Worm (Caenorhabditis elegans): ENCODE measurements around the gene mak-1.

The mak-1 gene

DNA sequence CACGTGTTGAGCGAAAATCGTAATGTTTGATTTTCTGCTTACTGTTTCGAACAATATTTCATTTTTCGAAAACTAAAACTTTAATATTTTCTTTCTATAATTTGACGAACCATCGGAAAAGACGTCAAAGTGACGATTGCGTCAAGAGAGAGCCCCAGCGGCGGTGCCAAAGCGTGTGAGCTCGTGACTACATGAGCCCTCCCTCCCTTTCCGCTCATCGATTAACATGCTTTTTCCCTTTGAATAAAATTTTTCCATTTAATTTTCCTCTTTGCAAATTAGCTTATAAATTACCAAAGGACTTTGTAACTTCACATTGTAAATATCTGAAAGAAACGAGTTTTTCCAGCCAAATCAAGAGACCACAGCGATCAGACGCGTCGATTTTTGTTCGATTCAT is 899 bp upstream of the mak-1 start:
- TF ChIP-seq F16B12.6 (tag; optimal IDR thresholded peaks at IDR 0.05) (no peak), Y116A8C.19 (tag; optimal IDR thresholded peaks at IDR 0.05; ENCODE audit: borderline replicate concordance) (no peak), lin-14 (GFP tag; optimal IDR thresholded peaks at IDR 0.05) (peak; percentile 57), C04F5.9 (tag; optimal IDR thresholded peaks at IDR 0.05) (no peak), ces-1 (GFP tag; optimal IDR thresholded peaks at IDR 0.05) (no peak), ceh-82 (tag; optimal IDR thresholded peaks at IDR 0.05) (peak in 1 of 3 experiments; percentile 10), swsn-7 (tag; optimal IDR thresholded peaks at IDR 0.05) (no peak), elt-3 (tag; optimal IDR thresholded peaks at IDR 0.05) (no peak), nhr-85 (tag) (no peak), skn-1 (tag; optimal IDR thresholded peaks at IDR 0.05) (no peak), nhr-76 (tag; optimal IDR thresholded peaks at IDR 0.05) (no peak), efl-1 (optimal IDR thresholded peaks at IDR 0.05) (peak in 1 of 2 experiments; percentile 29), efl-1 (GFP tag; optimal IDR thresholded peaks at IDR 0.05 in 1 of 2) (peak in 1 of 2 experiments; percentile 5), sup-37 (GFP tag; optimal IDR thresholded peaks at IDR 0.05) (no peak), lsy-2 (tag; optimal IDR thresholded peaks at IDR 0.05) (peak; percentile 21 to 40), mab-9 (GFP tag; IDR thresholded peaks at IDR 0.05) (no peak), rnt-1 (tag; optimal IDR thresholded peaks at IDR 0.05) (peak; percentile 29), dpl-1 (GFP tag; optimal IDR thresholded peaks at IDR 0.05) (peak in 1 of 3 experiments; percentile 41), fkh-8 (tag; optimal IDR thresholded peaks at IDR 0.05) (peak; percentile 59), ceh-88 (GFP tag; IDR thresholded peaks at IDR 0.05) (no peak), snpc-4 (tag; optimal IDR thresholded peaks at IDR 0.05) (no peak), ceh-8 (GFP tag; optimal IDR thresholded peaks at IDR 0.05) (no peak)

DNA sequence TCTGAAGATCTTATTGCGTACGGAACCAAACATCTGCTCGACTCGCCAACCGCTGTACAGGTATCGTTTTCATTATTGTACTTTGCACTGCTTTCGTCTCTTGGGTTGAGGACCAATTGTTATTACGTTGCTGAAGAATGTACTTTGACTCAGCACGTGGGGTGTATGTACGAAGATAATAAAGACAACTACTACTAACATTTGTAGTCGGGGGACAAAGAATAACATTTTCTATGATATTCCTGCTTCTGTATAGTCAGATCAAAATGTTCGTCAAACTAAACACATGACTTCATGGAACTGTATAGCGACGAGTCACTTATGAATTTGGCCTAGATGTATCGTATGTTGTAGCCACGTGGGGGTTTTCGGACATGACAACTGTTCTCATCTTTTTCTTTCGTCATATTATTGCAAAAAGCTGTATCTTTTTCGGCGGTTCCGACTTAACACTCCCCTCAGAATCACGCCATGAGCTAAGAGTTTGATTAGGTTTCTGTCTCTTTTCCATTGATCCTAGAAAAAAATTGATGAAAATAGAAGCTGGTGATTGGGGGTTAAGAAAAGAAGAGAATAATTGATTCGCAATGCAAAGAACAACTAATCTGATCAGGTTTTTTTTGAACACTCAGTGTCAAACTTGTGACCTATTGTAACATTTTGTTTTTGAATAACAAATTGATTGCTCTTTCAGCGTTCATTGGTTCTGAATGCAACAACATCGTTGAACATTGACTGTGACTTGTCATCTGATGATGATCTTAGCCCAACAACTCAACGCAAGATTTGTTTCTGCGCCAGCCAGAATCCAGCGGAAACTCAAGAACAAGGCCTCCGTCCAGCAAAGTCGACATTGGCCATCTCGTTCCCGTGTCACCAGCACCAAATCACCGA is 931 bp downstream of the mak-1 start:
- TF ChIP-seq mef-2 (tag; optimal IDR thresholded peaks at IDR 0.05) (no peak), nhr-19 (GFP tag; conservative IDR thresholded peaks at IDR 0.05) (peak; percentile 90), dsc-1 (tag; optimal IDR thresholded peaks at IDR 0.05) (no peak), Y116A8C.19 (tag; optimal IDR thresholded peaks at IDR 0.05; ENCODE audit: borderline replicate concordance) (no peak), jun-1 (tag; optimal IDR thresholded peaks at IDR 0.05) (no peak), fkh-4 (tag; optimal IDR thresholded peaks at IDR 0.05; ENCODE audit: borderline replicate concordance) (no peak), mab-9 (GFP tag; IDR thresholded peaks at IDR 0.05) (no peak), nhr-237 (tag; optimal IDR thresholded peaks at IDR 0.05) (no peak), skn-1 (tag; optimal IDR thresholded peaks at IDR 0.05) (no peak), mdl-1 (tag; optimal IDR thresholded peaks at IDR 0.05) (peak in 1 of 2 experiments; percentile 57), vab-15 (tag; optimal IDR thresholded peaks at IDR 0.05) (no peak), ceh-82 (tag; optimal IDR thresholded peaks at IDR 0.05) (no peak), C04F5.9 (tag; optimal IDR thresholded peaks at IDR 0.05) (no peak), ceh-63 (GFP tag; optimal IDR thresholded peaks at IDR 0.05) (no peak), snu-23 (GFP tag; optimal IDR thresholded peaks at IDR 0.05) (peak; percentile 19), nhr-20 (tag; optimal IDR thresholded peaks at IDR 0.05) (peak; percentile 42), alr-1 (tag; optimal IDR thresholded peaks at IDR 0.05; ENCODE audit: borderline replicate concordance) (no peak), egl-13 (tag; optimal IDR thresholded peaks at IDR 0.05) (no peak), C34B4.2 (tag; optimal IDR thresholded peaks at IDR 0.05) (no peak), lsy-2 (tag; optimal IDR thresholded peaks at IDR 0.05) (peak in 1 of 2 experiments; percentile 47), lin-15B (tag; optimal IDR thresholded peaks at IDR 0.05) (no peak), nhr-11 (tag; optimal IDR thresholded peaks at IDR 0.05) (no peak), nhr-77 (tag; optimal IDR thresholded peaks at IDR 0.05) (no peak), lin-13 (GFP tag; optimal IDR thresholded peaks at IDR 0.05) (peak; percentile 31), nhr-47 (tag; optimal IDR thresholded peaks at IDR 0.05) (peak; percentile 24), pag-3 (tag; optimal IDR thresholded peaks at IDR 0.05; ENCODE audit: borderline replicate concordance, insufficient read depth) (no peak), ceh-90 (tag; optimal IDR thresholded peaks at IDR 0.05) (no peak), lin-35 (GFP tag; optimal IDR thresholded peaks at IDR 0.05) (peak in 1 of 2 experiments; percentile 55), dpl-1 (GFP tag; optimal IDR thresholded peaks at IDR 0.05) (no peak), pqm-1 (tag; optimal IDR thresholded peaks at IDR 0.05) (no peak), ztf-4 (tag; optimal IDR thresholded peaks at IDR 0.05) (peak; percentile 33), fkh-10 (GFP tag; optimal IDR thresholded peaks at IDR 0.05) (no peak), nhr-84 (tag; optimal IDR thresholded peaks at IDR 0.05) (no peak), hlh-17 (GFP tag; optimal IDR thresholded peaks at IDR 0.05; ENCODE audit: borderline replicate concordance) (no peak)
